Fruit fly (Drosophila melanogaster): ENCODE data around the gene Wsck.

- TF ChIP-seq CG8478 (optimal IDR thresholded peaks at IDR 0.05): no peak
- no peak for TF ChIP-seq CTCF (optimal IDR thresholded peaks at IDR 0.05)
Observed at dm6 chr3R:24596881-24597280, 33.0 kb downstream of the Wsck start.

Data from S2 (cell line).